Fruit fly (Drosophila melanogaster) whole organism, embryonic: ENCODE data around the gene mxt.

Experiments used
- ATbp ChIP-seq: fragments of 200-800 bp; sonication (Bioruptor generic); optimal IDR thresholded peaks from 2 replicates; lab custom pipeline; 2017; ENCODE audit warnings: missing biosample characterization, mild to moderate bottlenecking, missing genetic modification characterization, missing genetic modification reagents
- Atf-2 ChIP-seq: fragments of 200-800 bp; sonication (Bioruptor generic); optimal IDR thresholded peaks from 2 replicates; lab custom pipeline; 2016; ENCODE audit warnings: missing biosample characterization, missing genetic modification characterization
- CG10267 ChIP-seq: fragments of 200-800 bp; sonication (Bioruptor generic); optimal IDR thresholded peaks from 2 replicates; lab custom pipeline; 2018; ENCODE audit warnings: missing biosample characterization, mild to moderate bottlenecking, missing genetic modification characterization, moderate library complexity
- CG10979 ChIP-seq: fragments of 200-800 bp; sonication (Bioruptor generic); optimal IDR thresholded peaks from 2 replicates; lab custom pipeline; 2018; ENCODE audit warnings: missing biosample characterization, mild to moderate bottlenecking, missing genetic modification characterization, moderate library complexity
- CG12391 ChIP-seq: fragments of 200-800 bp; sonication (Bioruptor generic); optimal IDR thresholded peaks from 3 replicates; lab custom pipeline; 2018; ENCODE audit warnings: missing biosample characterization, mild to moderate bottlenecking, missing genetic modification characterization, moderate library complexity
- CG13894 ChIP-seq: fragments of 200-800 bp; sonication (Bioruptor generic); optimal IDR thresholded peaks from 3 replicates; lab custom pipeline; 2018; ENCODE audit warnings: missing biosample characterization, mild to moderate bottlenecking, missing genetic modification characterization, moderate library complexity
- CG14710 ChIP-seq: fragments of 200-800 bp; sonication (Bioruptor generic); optimal IDR thresholded peaks from 3 replicates; lab custom pipeline; 2019; ENCODE audit warnings: missing biosample characterization, mild to moderate bottlenecking, missing genetic modification characterization, moderate library complexity
- CG17328 ChIP-seq: fragments of 200-800 bp; sonication (Bioruptor generic); IDR thresholded peaks from 2 replicates; pipeline ENCODE4 v1.3.6; 2022; ENCODE audit warnings: missing biosample characterization, missing genetic modification characterization
- CG17802 ChIP-seq: fragments of 200-800 bp; sonication (Bioruptor generic); optimal IDR thresholded peaks from 2 replicates; lab custom pipeline; 2018; ENCODE audit warnings: missing biosample characterization, mild to moderate bottlenecking, missing genetic modification characterization, moderate library complexity
- CG18262 ChIP-seq: fragments of 200-800 bp; optimal IDR thresholded peaks from 3 replicates; lab custom pipeline; 2019; ENCODE audit warnings: missing biosample characterization, mild to moderate bottlenecking, missing genetic modification characterization, moderate library complexity
- CG2712 ChIP-seq: fragments of 200-800 bp; optimal IDR thresholded peaks from 3 replicates; lab custom pipeline; 2019; ENCODE audit warnings: missing biosample characterization, mild to moderate bottlenecking, missing genetic modification characterization, moderate library complexity
- CG2875 ChIP-seq: fragments of 200-800 bp; sonication (Bioruptor generic); optimal IDR thresholded peaks from 2 replicates; lab custom pipeline; 2017; ENCODE audit warnings: missing biosample characterization, mild to moderate bottlenecking, missing genetic modification characterization, missing genetic modification reagents
- CG2889 ChIP-seq: fragments of 200-800 bp; sonication (Bioruptor generic); IDR thresholded peaks from 3 replicates; pipeline ENCODE4 v1.3.6; 2022; ENCODE audit warnings: missing biosample characterization, missing genetic modification characterization
- CG31441 ChIP-seq: fragments of 200-800 bp; sonication (Bioruptor generic); IDR thresholded peaks from 2 replicates; pipeline ENCODE4 v1.3.6; 2022; ENCODE audit warnings: missing biosample characterization, missing genetic modification characterization
- CG3407 ChIP-seq: fragments of 200-800 bp; sonication (Bioruptor generic); optimal IDR thresholded peaks from 2 replicates; lab custom pipeline; 2018; ENCODE audit warnings: missing biosample characterization, mild to moderate bottlenecking, missing genetic modification characterization
- CG34224 ChIP-seq: fragments of 200-800 bp; sonication (Bioruptor generic); IDR thresholded peaks from 3 replicates; pipeline ENCODE4 v1.3.6; 2022; ENCODE audit warnings: missing biosample characterization, missing genetic modification characterization; ENCODE audit not compliant: partially characterized antibody
- CG3726 ChIP-seq: fragments of 200-800 bp; sonication (Bioruptor generic); IDR thresholded peaks from 3 replicates; pipeline ENCODE4, ENCODE4 v1.3.6; 2022; ENCODE audit warnings: missing biosample characterization, missing genetic modification characterization
- CG43689 ChIP-seq: fragments of 200-800 bp; sonication (Bioruptor generic); IDR thresholded peaks from 2 replicates; pipeline ENCODE4 v1.3.6; 2022; ENCODE audit warnings: missing biosample characterization, missing genetic modification characterization
- CG6254 ChIP-seq: fragments of 200-800 bp; sonication (Bioruptor generic); optimal IDR thresholded peaks from 3 replicates; lab custom pipeline; 2017; ENCODE audit warnings: mild to moderate bottlenecking, missing biosample characterization, missing genetic modification reagents, missing genetic modification characterization
- CG7271 ChIP-seq: fragments of 200-800 bp; sonication (Bioruptor generic); optimal IDR thresholded peaks from 2 replicates; lab custom pipeline; 2018; ENCODE audit warnings: missing biosample characterization, mild to moderate bottlenecking, missing genetic modification characterization, moderate library complexity
- Dbx ChIP-seq: fragments of 200-800 bp; sonication (Bioruptor generic); IDR thresholded peaks from 3 replicates; pipeline ENCODE4 v1.3.6; 2022; ENCODE audit warnings: missing biosample characterization, missing genetic modification characterization
- Deaf1 ChIP-seq: fragments of 200-800 bp; optimal IDR thresholded peaks from 3 replicates; lab custom pipeline; 2019; ENCODE audit warnings: missing biosample characterization, mild to moderate bottlenecking, missing genetic modification characterization, moderate library complexity
- E2f2 ChIP-seq: fragments of 200-800 bp; sonication (Bioruptor generic); IDR thresholded peaks from 2 replicates; pipeline ENCODE4 v1.3.6; 2022; ENCODE audit warnings: missing biosample characterization, missing genetic modification characterization
- Hmr ChIP-seq: fragments of 200-800 bp; sonication (Bioruptor generic); optimal IDR thresholded peaks from 3 replicates; lab custom pipeline; 2017; ENCODE audit warnings: mild to moderate bottlenecking, missing biosample characterization, missing genetic modification reagents, missing genetic modification characterization
- NC2α ChIP-seq: fragments of 200-800 bp; sonication (Bioruptor generic); optimal IDR thresholded peaks from 2 replicates; lab custom pipeline; 2016; ENCODE audit warnings: missing biosample characterization, missing genetic modification characterization
- PHDP ChIP-seq: fragments of 200-800 bp; sonication (Bioruptor generic); optimal IDR thresholded peaks from 3 replicates; lab custom pipeline; 2018; ENCODE audit warnings: missing biosample characterization, mild to moderate bottlenecking, missing genetic modification characterization, moderate library complexity
- Sox100B ChIP-seq: fragments of 200-800 bp; sonication (Bioruptor generic); optimal IDR thresholded peaks from 3 replicates; lab custom pipeline; 2018; ENCODE audit warnings: missing biosample characterization, mild to moderate bottlenecking, missing genetic modification characterization
- Sox102F ChIP-seq: fragments of 200-800 bp; sonication (Bioruptor generic); optimal IDR thresholded peaks from 2 replicates; lab custom pipeline; 2018; ENCODE audit warnings: missing biosample characterization, mild to moderate bottlenecking, missing genetic modification characterization, moderate library complexity
- Usf ChIP-seq: fragments of 200-800 bp; sonication (Bioruptor generic); optimal IDR thresholded peaks from 2 replicates; lab custom pipeline; 2017; ENCODE audit warnings: missing genotype, missing biosample characterization, missing genetic modification characterization
- abd-A ChIP-seq: fragments of 200-800 bp; sonication (Bioruptor generic); optimal IDR thresholded peaks from 3 replicates; lab custom pipeline; 2019; ENCODE audit warnings: missing biosample characterization, mild to moderate bottlenecking, missing genetic modification characterization, moderate library complexity
- ac ChIP-seq: fragments of 200-800 bp; sonication (Bioruptor generic); optimal IDR thresholded peaks from 3 replicates; lab custom pipeline; 2017; ENCODE audit warnings: missing biosample characterization, mild to moderate bottlenecking, missing genetic modification characterization
- bab2 ChIP-seq: fragments of 200-800 bp; sonication (Bioruptor generic); optimal IDR thresholded peaks from 2 replicates; lab custom pipeline; 2016; ENCODE audit warnings: missing biosample characterization, missing genetic modification characterization
- chm ChIP-seq: fragments of 200-800 bp; sonication (Bioruptor generic); IDR thresholded peaks from 2 replicates; pipeline ENCODE4 v1.3.6; 2022; ENCODE audit warnings: missing biosample characterization, missing genetic modification characterization
- eve ChIP-seq, 2 experiments: fragments of >200 bp; optimal IDR thresholded peaks; 2 replicates each; lab custom pipeline; 2017; ENCODE audit warnings: missing biosample characterization in 2 of 2, missing genetic modification characterization in 2 of 2
- gcm ChIP-seq: fragments of 200-800 bp; sonication (Bioruptor generic); optimal IDR thresholded peaks from 2 replicates; lab custom pipeline; 2019; ENCODE audit warnings: missing biosample characterization, mild to moderate bottlenecking, missing genetic modification characterization, moderate library complexity
- gcm2 ChIP-seq: fragments of 200-800 bp; sonication (Bioruptor generic); optimal IDR thresholded peaks from 2 replicates; lab custom pipeline; 2016; ENCODE audit warnings: missing biosample characterization, missing genetic modification characterization
- gem ChIP-seq: fragments of 200-800 bp; sonication (Bioruptor generic); optimal IDR thresholded peaks from 2 replicates; lab custom pipeline; 2019; ENCODE audit warnings: missing biosample characterization, mild to moderate bottlenecking, missing genetic modification characterization, moderate library complexity
- nerfin-2 ChIP-seq: fragments of 200-800 bp; sonication (Bioruptor generic); IDR thresholded peaks from 2 replicates; pipeline ENCODE4 v1.3.6; 2022; ENCODE audit warnings: missing biosample characterization, missing genetic modification characterization; ENCODE audit not compliant: partially characterized antibody
- sd ChIP-seq: fragments of 200-800 bp; sonication (Bioruptor generic); optimal IDR thresholded peaks from 3 replicates; lab custom pipeline; 2018; ENCODE audit warnings: missing biosample characterization, mild to moderate bottlenecking, missing genetic modification characterization, moderate library complexity
- sim ChIP-seq: fragments of 200-800 bp; sonication (Bioruptor generic); IDR thresholded peaks from 2 replicates; pipeline ENCODE4 v1.3.6; 2022; ENCODE audit warnings: missing biosample characterization, missing genetic modification characterization
- so ChIP-seq: fragments of 200-800 bp; sonication (Bioruptor generic); IDR thresholded peaks from 3 replicates; pipeline ENCODE4 v1.3.6; 2022; ENCODE audit warnings: missing biosample characterization, missing genetic modification characterization
- tna ChIP-seq: fragments of 200-800 bp; sonication (Bioruptor generic); IDR thresholded peaks from 2 replicates; pipeline ENCODE4 v1.3.6; 2022; ENCODE audit warnings: missing biosample characterization, missing genetic modification characterization; ENCODE audit not compliant: partially characterized antibody
- trem ChIP-seq: fragments of 200-800 bp; optimal IDR thresholded peaks from 3 replicates; lab custom pipeline; 2019; ENCODE audit warnings: missing biosample characterization, mild to moderate bottlenecking, missing genetic modification characterization, moderate library complexity
- ttk ChIP-seq: fragments of 200-800 bp; sonication (Bioruptor generic); IDR thresholded peaks from 2 replicates; pipeline ENCODE4 v2.1.2; 2022; ENCODE audit warnings: missing biosample characterization, missing genetic modification characterization
- unpg ChIP-seq: fragments of 200-800 bp; sonication (Bioruptor generic); optimal IDR thresholded peaks from 3 replicates; lab custom pipeline; 2018; ENCODE audit warnings: missing biosample characterization, mild to moderate bottlenecking, missing genetic modification characterization, moderate library complexity
- vvl ChIP-seq: fragments of 200-800 bp; sonication (Bioruptor generic); IDR thresholded peaks from 2 replicates; pipeline ENCODE4 v1.3.6; 2022; ENCODE audit warnings: missing biosample characterization, missing genetic modification characterization
- wek ChIP-seq: fragments of 200-800 bp; sonication (Bioruptor generic); optimal IDR thresholded peaks from 3 replicates; lab custom pipeline; 2018; ENCODE audit warnings: missing biosample characterization, mild to moderate bottlenecking, missing genetic modification characterization, moderate library complexity

Gene mxt

dm6 chr2L:4793780-4794523 is 53.1 kb downstream of the mxt start, which contains the start of gene fipi (continued):
- TF ChIP-seq CG10267 (tag; lab: Kevin White, UChicago) (peak; percentile 34), unpg (GFP tag; lab: Kevin White, UChicago) (peak; percentile 37), NC2α (GFP tag; lab: Kevin White, UChicago) (no peak), sd (no peak), abd-A (tag; lab: Kevin White, UChicago) (peak; percentile 10), CG14710 (tag; lab: Kevin White, UChicago) (peak; percentile 41), gcm (peak; percentile 27), CG34224 (GFP tag; lab: Robert Waterston, UW) (0 out of 3 replicates have a peak, but pooled peaks have one; percentile 9), CG6254 (GFP tag; lab: Kevin White, UChicago) (peak; percentile 5), trem (tag; lab: Kevin White, UChicago) (peak; percentile 16), wek (no peak), bab2 (GFP tag; lab: Kevin White, UChicago) (no peak), CG2712 (tag; lab: Kevin White, UChicago) (peak; percentile 35), CG18262 (tag; lab: Kevin White, UChicago) (peak; percentile 12), CG17328 (GFP tag; lab: Robert Waterston, UW) (peak; percentile 33; the same call in 1 of the 2 replicates), Atf-2 (GFP tag; lab: Kevin White, UChicago) (no peak), Deaf1 (tag; lab: Kevin White, UChicago) (peak; percentile 93), CG13894 (tag; lab: Kevin White, UChicago) (peak; percentile 6), CG43689 (GFP tag; lab: Robert Waterston, UW) (0 out of 2 replicates have a peak, but pooled peaks have one; percentile 8), CG3407 (peak; percentile 17), PHDP (tag; lab: Kevin White, UChicago) (peak; percentile 41), CG7271 (tag; lab: Kevin White, UChicago) (peak; percentile 2), Sox100B (GFP tag; lab: Kevin White, UChicago) (no peak), Dbx (GFP tag; lab: Robert Waterston, UW) (no peak), CG17802 (tag; lab: Kevin White, UChicago) (no peak), Sox102F (no peak), gem (peak; percentile 2), sim (GFP tag; lab: Robert Waterston, UW) (peak; percentile 42; the same call in 1 of the 2 replicates), gcm2 (GFP tag; lab: Kevin White, UChicago) (no peak), nerfin-2 (GFP tag; lab: Robert Waterston, UW) (no peak), Hmr (no peak), so (GFP tag; lab: Robert Waterston, UW) (no peak), CG10979 (tag; lab: Kevin White, UChicago) (peak; percentile 19), chm (GFP tag; lab: Robert Waterston, UW) (0 out of 2 replicates have a peak, but pooled peaks have one; percentile 23), eve (GFP tag; optimal IDR thresholded peaks at IDR 0.05; lab: Kevin White, UChicago) (peak in 1 of 2 experiments; percentile 82), CG2889 (no peak), CG31441 (GFP tag; lab: Robert Waterston, UW) (peak; percentile 60), CG12391 (peak; percentile 29), CG3726 (GFP tag; lab: Robert Waterston, UW) (no peak), CG2875 (GFP tag; lab: Kevin White, UChicago) (peak; percentile 33), ATbp (GFP tag; lab: Kevin White, UChicago) (peak; percentile 12), E2f2 (peak; percentile 41; the same call in 1 of the 2 replicates), ac (GFP tag; lab: Kevin White, UChicago) (no peak), Usf (no peak), vvl (GFP tag; lab: Robert Waterston, UW) (0 out of 2 replicates have a peak, but pooled peaks have one; percentile 43), tna (GFP tag; lab: Robert Waterston, UW) (no peak), ttk (no peak)
